Worm (Caenorhabditis elegans): ENCODE measurements around the gene C56E6.2.

C56E6.2 gene

ce11 chrII:6560291-6560690 lies 35.6 kb downstream of the C56E6.2 start:
- TF ChIP-seq zip-8 (tag; optimal IDR thresholded peaks at IDR 0.05) (no peak), lin-32 (GFP tag; optimal IDR thresholded peaks at IDR 0.05) (no peak), ham-2 (GFP tag; optimal IDR thresholded peaks at IDR 0.05) (no peak), ceh-83 (GFP tag; optimal IDR thresholded peaks at IDR 0.05) (no peak), drap-1 (GFP tag; optimal IDR thresholded peaks at IDR 0.05) (no peak), sptf-1 (tag; optimal IDR thresholded peaks at IDR 0.05) (no peak), nhr-28 (tag; optimal IDR thresholded peaks at IDR 0.05) (no peak), unc-39 (tag; optimal IDR thresholded peaks at IDR 0.05) (no peak)

- no peak for TF ChIP-seq sptf-1 (tag; optimal IDR thresholded peaks at IDR 0.05)
- TF ChIP-seq drap-1 (GFP tag; optimal IDR thresholded peaks at IDR 0.05) = no peak
- no peak for TF ChIP-seq bed-3 (GFP tag; optimal IDR thresholded peaks at IDR 0.05)
- no peak for TF ChIP-seq lsy-2 (tag; optimal IDR thresholded peaks at IDR 0.05)
- TF ChIP-seq nhr-12 (tag; optimal IDR thresholded peaks at IDR 0.05) = no peak
- TF ChIP-seq nhr-28 (tag; optimal IDR thresholded peaks at IDR 0.05) = no peak
- TF ChIP-seq unc-62 (GFP tag; optimal IDR thresholded peaks at IDR 0.05) = no peak
- no peak for TF ChIP-seq mab-5 (tag; optimal IDR thresholded peaks at IDR 0.05)
- TF ChIP-seq sem-2 (GFP tag; optimal IDR thresholded peaks at IDR 0.05) = no peak
- TF ChIP-seq ceh-83 (GFP tag; optimal IDR thresholded peaks at IDR 0.05) = no peak
- no peak for TF ChIP-seq pha-4 (tag; optimal IDR thresholded peaks at IDR 0.05)
- TF ChIP-seq cnd-1 (tag; optimal IDR thresholded peaks at IDR 0.05) = no peak
- TF ChIP-seq lin-13 (tag; optimal IDR thresholded peaks at IDR 0.05) = no peak
Measured at ce11 chrII:6561300-6561699, 36.6 kb downstream of the C56E6.2 start, which contains the start of gene F18C5.10. TSS of gene F18C5.10 (minus strand) at chrII:6561444.

- TF ChIP-seq nhr-237 (tag; optimal IDR thresholded peaks at IDR 0.05) (no peak), zip-8 (tag; optimal IDR thresholded peaks at IDR 0.05) (no peak), ceh-39 (tag; optimal IDR thresholded peaks at IDR 0.05) (no peak), snpc-4 (tag; optimal IDR thresholded peaks at IDR 0.05) (no peak), tbx-8 (GFP tag; optimal IDR thresholded peaks at IDR 0.05) (no peak)
Measured at ce11 chrII:6562203-6562867, 37.6 kb downstream of the C56E6.2 start.

- TF ChIP-seq tbx-8 (GFP tag; optimal IDR thresholded peaks at IDR 0.05) = no peak
- peak; percentile 7 for TF ChIP-seq unc-62 (GFP tag; optimal IDR thresholded peaks at IDR 0.05)
- no peak for TF ChIP-seq nhr-28 (tag; optimal IDR thresholded peaks at IDR 0.05)
- peak; percentile 5 for TF ChIP-seq unc-120 (tag; optimal IDR thresholded peaks at IDR 0.05; ENCODE audit: poor library complexity, severe bottlenecking)
- no peak for TF ChIP-seq unc-39 (tag; optimal IDR thresholded peaks at IDR 0.05)
- peak; percentile 35 for TF ChIP-seq nhr-2 (tag; optimal IDR thresholded peaks at IDR 0.05)
- no peak for TF ChIP-seq nhr-12 (tag; optimal IDR thresholded peaks at IDR 0.05)
- TF ChIP-seq pha-4 (tag; optimal IDR thresholded peaks at IDR 0.05) = peak; percentile 11
Measured at ce11 chrII:6563238-6563637, 38.5 kb downstream of the C56E6.2 start.

- TF ChIP-seq cnd-1 (tag; optimal IDR thresholded peaks at IDR 0.05) = peak; percentile 55
- TF ChIP-seq ces-1 (GFP tag; optimal IDR thresholded peaks at IDR 0.05) = no peak
- TF ChIP-seq sem-2 (GFP tag; optimal IDR thresholded peaks at IDR 0.05) = peak; percentile 30
- TF ChIP-seq flh-1 (GFP tag; optimal IDR thresholded peaks at IDR 0.05) = peak; percentile 18
- TF ChIP-seq lin-32 (GFP tag; optimal IDR thresholded peaks at IDR 0.05) = peak; percentile 14
- TF ChIP-seq ceh-83 (GFP tag; optimal IDR thresholded peaks at IDR 0.05) = peak; percentile 83
- TF ChIP-seq ham-2 (GFP tag; optimal IDR thresholded peaks at IDR 0.05) = no peak
- TF ChIP-seq snpc-4 (tag; optimal IDR thresholded peaks at IDR 0.05) = no peak
- peak; percentile 0 for TF ChIP-seq ceh-43 (GFP tag; optimal IDR thresholded peaks at IDR 0.05)
- peak; percentile 58 for TF ChIP-seq drap-1 (GFP tag; optimal IDR thresholded peaks at IDR 0.05)
- no peak for TF ChIP-seq nhr-76 (tag; optimal IDR thresholded peaks at IDR 0.05)
Measured at ce11 chrII:6565077-6565476, 40.4 kb downstream of the C56E6.2 start, which contains the start of gene mpz-3. TSS of gene mpz-3 (minus strand) at chrII:6565396.

- no peak for TF ChIP-seq lin-32 (GFP tag; optimal IDR thresholded peaks at IDR 0.05)
- TF ChIP-seq nhr-237 (tag; optimal IDR thresholded peaks at IDR 0.05) = no peak
- TF ChIP-seq nhr-2 (tag; optimal IDR thresholded peaks at IDR 0.05) = no peak
- TF ChIP-seq lsy-2 (tag; optimal IDR thresholded peaks at IDR 0.05) = no peak
- no peak for TF ChIP-seq blmp-1 (tag; optimal IDR thresholded peaks at IDR 0.05)
- no peak for TF ChIP-seq zip-8 (tag; optimal IDR thresholded peaks at IDR 0.05)
Measured at ce11 chrII:6566628-6567180, 42.0 kb downstream of the C56E6.2 start, which contains the start of the genes F18C5.5 and F18C5.9. TSS of gene F18C5.5 (minus strand) at chrII:6566728. TSS of gene F18C5.9 (plus strand) at chrII:6567130.

Measured in whole organism, mixed stage, embryonic.